In genomic region chrX:7988457-7988856, ce11 we compare ENCODE assay signal across 2 worm cellular contexts.
TF ChIP-seq lines count a peak whose summit lies in the region.

No protein-coding gene starts in this region.

TF ChIP-seq in whole organism, L4 larva, 104 proteins besides CTCF, POLR2A, EP300 and RAD21:
- TF ChIP-seq daf-12 (tag; optimal IDR thresholded peaks at IDR 0.05; lab: Kevin White, UChicago) (no peak), nhr-102 (tag; optimal IDR thresholded peaks at IDR 0.05; lab: Kevin White, UChicago) (no peak), egl-27 (tag; optimal IDR thresholded peaks at IDR 0.05; lab: Kevin White, UChicago) (no peak), daf-16 (GFP tag; optimal IDR thresholded peaks at IDR 0.05; lab: Kevin White, UChicago) (no peak), daf-16 (tag; optimal IDR thresholded peaks at IDR 0.05; lab: Kevin White, UChicago) (peak; percentile 10), aha-1 (tag; lab: Kevin White, UChicago) (peak; percentile 60), pqm-1 (tag; optimal IDR thresholded peaks at IDR 0.05; lab: Kevin White, UChicago) (no peak)
TF ChIP-seq in whole organism, L4 larva: peak in this region for 2.

TF ChIP-seq in whole organism, young adult, 124 proteins besides CTCF, POLR2A, EP300 and RAD21:
- TF ChIP-seq madf-3 (GFP tag; IDR thresholded peaks at IDR 0.05; lab: Robert Waterston, UW) (peak; percentile 59; the same call in 1 of the 2 replicates), ceh-58 (GFP tag; IDR thresholded peaks at IDR 0.05; lab: Robert Waterston, UW) (no peak)
TF ChIP-seq in whole organism, young adult: peak in this region for 1.
